Fruit fly (Drosophila melanogaster): ENCODE results near the gene Ranbp21.

The Ranbp21 gene

DNA sequence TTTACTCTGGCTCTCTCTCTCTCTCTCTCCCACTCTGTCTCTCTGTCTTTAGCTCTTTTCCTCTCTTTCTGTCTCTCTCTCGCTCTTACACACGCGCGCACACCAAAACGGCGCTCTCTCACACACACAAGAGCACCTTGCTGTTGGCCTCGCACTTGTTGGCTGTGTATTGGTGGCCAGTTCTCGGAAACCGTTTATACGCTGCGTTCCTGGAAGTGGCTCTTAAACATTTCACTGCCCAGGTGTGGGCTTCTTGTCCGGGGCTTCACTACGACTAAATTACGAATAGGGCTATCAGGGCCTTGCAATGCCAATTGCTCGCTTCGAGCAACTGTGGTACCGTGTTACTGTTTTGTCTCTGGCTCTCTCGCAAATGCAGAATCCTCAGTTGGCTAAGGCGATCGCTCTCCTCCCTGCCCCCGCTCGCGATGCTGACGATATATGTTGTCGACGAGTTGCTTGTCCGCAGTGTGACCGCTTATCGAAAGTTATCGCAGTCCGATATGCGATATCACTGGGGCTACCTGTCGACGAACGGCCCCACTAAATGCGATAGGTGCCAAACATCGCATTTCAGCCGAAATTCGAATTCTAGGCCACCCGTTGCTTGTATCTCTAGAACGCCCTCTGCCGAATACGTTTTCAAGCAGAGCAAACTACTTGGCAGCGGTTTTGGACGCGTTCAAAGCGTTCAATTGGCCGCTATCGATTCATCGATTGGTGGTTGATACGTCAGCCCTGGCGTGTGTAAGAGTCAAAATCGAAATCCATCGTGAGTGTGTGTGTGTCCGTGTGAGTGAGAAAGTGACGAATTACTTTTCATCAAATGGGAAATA lies 31.2 kb upstream of the Ranbp21 start, which contains the start of the genes dome and Ubqn (continued):
- no peak for TF ChIP-seq wdn (GFP tag; IDR thresholded peaks at IDR 0.05)
- peak; percentile 76 for TF ChIP-seq CTCF (GFP tag; optimal IDR thresholded peaks at IDR 0.05)
- TF ChIP-seq CG11723 (GFP tag; optimal IDR thresholded peaks at IDR 0.05), result no peak
- TF ChIP-seq H15 (GFP tag; IDR thresholded peaks at IDR 0.05), result no peak
- no peak for TF ChIP-seq TFAM (GFP tag; optimal IDR thresholded peaks at IDR 0.05)
- TF ChIP-seq bcd (GFP tag; optimal IDR thresholded peaks at IDR 0.05), result no peak
- TF ChIP-seq MBD-R2 (GFP tag; IDR thresholded peaks at IDR 0.05), result peak; percentile 24; the same call in 1 of the 2 replicates
- TF ChIP-seq CG7928 (GFP tag; optimal IDR thresholded peaks at IDR 0.05), result peak; percentile 94
- no peak for TF ChIP-seq NK7.1 (GFP tag; optimal IDR thresholded peaks at IDR 0.05)
- TF ChIP-seq CG12071 (GFP tag; optimal IDR thresholded peaks at IDR 0.05), result peak; percentile 49
- no peak for TF ChIP-seq lov (optimal IDR thresholded peaks at IDR 0.05)
- no peak for TF ChIP-seq lov (GFP tag; IDR thresholded peaks at IDR 0.05)
- no peak for TF ChIP-seq CG9437 (GFP tag; optimal IDR thresholded peaks at IDR 0.05)
- TF ChIP-seq Fer3 (tag; optimal IDR thresholded peaks at IDR 0.05), result no peak
- peak; percentile 24 for TF ChIP-seq CG4424 (GFP tag; optimal IDR thresholded peaks at IDR 0.05)
- TF ChIP-seq CG10431 (GFP tag; optimal IDR thresholded peaks at IDR 0.05), result no peak
- peak; percentile 36 for TF ChIP-seq CG15601 (tag; optimal IDR thresholded peaks at IDR 0.05)
- no peak for TF ChIP-seq CG18764 (GFP tag; optimal IDR thresholded peaks at IDR 0.05)
- TF ChIP-seq Jarid2 (GFP tag; optimal IDR thresholded peaks at IDR 0.05), result no peak
- TF ChIP-seq tna (GFP tag; IDR thresholded peaks at IDR 0.05; ENCODE audit: partially characterized antibody), result peak; percentile 88; the same call in 1 of the 2 replicates
- TF ChIP-seq Bgb (GFP tag; IDR thresholded peaks at IDR 0.05; ENCODE audit: partially characterized antibody), result peak; percentile 88
- TF ChIP-seq grau (tag; optimal IDR thresholded peaks at IDR 0.05), result peak; percentile 1
- no peak for TF ChIP-seq CrebB (tag; optimal IDR thresholded peaks at IDR 0.05)
- peak; percentile 63 for TF ChIP-seq CG30020 (tag; optimal IDR thresholded peaks at IDR 0.05)
- TF ChIP-seq so (GFP tag; IDR thresholded peaks at IDR 0.05), result no peak
- no peak for TF ChIP-seq bowl (GFP tag; IDR thresholded peaks at IDR 0.05)
- no peak for TF ChIP-seq Ada2b (GFP tag; IDR thresholded peaks at IDR 0.05)
- TF ChIP-seq CG5245 (GFP tag; optimal IDR thresholded peaks at IDR 0.05), result no peak
- peak; percentile 37 for TF ChIP-seq CG12769 (tag; optimal IDR thresholded peaks at IDR 0.05)
- TF ChIP-seq CG15011 (GFP tag; optimal IDR thresholded peaks at IDR 0.05), result no peak
- TF ChIP-seq NC2α (GFP tag; optimal IDR thresholded peaks at IDR 0.05), result no peak
- no peak for TF ChIP-seq CG9817 (tag; optimal IDR thresholded peaks at IDR 0.05)
- no peak for TF ChIP-seq H2.0 (GFP tag; IDR thresholded peaks at IDR 0.05)
- no peak for TF ChIP-seq CG14667 (GFP tag; IDR thresholded peaks at IDR 0.05)
- TF ChIP-seq CG6254 (GFP tag; optimal IDR thresholded peaks at IDR 0.05), result no peak
- TF ChIP-seq CG6683 (GFP tag; optimal IDR thresholded peaks at IDR 0.05), result no peak
- no peak for TF ChIP-seq Hr51 (GFP tag; optimal IDR thresholded peaks at IDR 0.05)
- peak; percentile 13; the same call in 1 of the 2 replicates for TF ChIP-seq CG14014 (GFP tag; IDR thresholded peaks at IDR 0.05)
- peak; percentile 95 for TF ChIP-seq cg (GFP tag; optimal IDR thresholded peaks at IDR 0.05)
- peak; percentile 82 for TF ChIP-seq Doc3 (GFP tag; IDR thresholded peaks at IDR 0.05; ENCODE audit: partially characterized antibody)
- no peak for TF ChIP-seq sim (GFP tag; IDR thresholded peaks at IDR 0.05)
- TF ChIP-seq gsb-n (tag; optimal IDR thresholded peaks at IDR 0.05), result no peak
- no peak for TF ChIP-seq CG15696 (tag; optimal IDR thresholded peaks at IDR 0.05)
- TF ChIP-seq oc (tag; optimal IDR thresholded peaks at IDR 0.05), result no peak
- TF ChIP-seq CG10565 (GFP tag; optimal IDR thresholded peaks at IDR 0.05), result no peak
- TF ChIP-seq CG1024 (GFP tag; IDR thresholded peaks at IDR 0.05), result no peak
- peak; percentile 11 for TF ChIP-seq odd (GFP tag; optimal IDR thresholded peaks at IDR 0.05)
- TF ChIP-seq fru (optimal IDR thresholded peaks at IDR 0.05), result no peak
- no peak for TF ChIP-seq psq (GFP tag; optimal IDR thresholded peaks at IDR 0.05)
- no peak for TF ChIP-seq dysf (GFP tag; IDR thresholded peaks at IDR 0.05)

Data from whole organism, embryonic.